Fruit fly (Drosophila melanogaster) whole organism, adult: ENCODE measurements around the gene primo-2.

ENCODE experiments used
- CG11617 ChIP-seq: fragments of 200-800 bp; sonication (Bioruptor generic); optimal IDR thresholded peaks from 2 replicates; lab custom pipeline; 2017; ENCODE audit warnings: mild to moderate bottlenecking, missing biosample characterization, missing genetic modification reagents, missing genetic modification characterization
- CG12768 ChIP-seq: fragments of 200-800 bp; sonication (Bioruptor generic); optimal IDR thresholded peaks from 2 replicates; lab custom pipeline; 2017; ENCODE audit warnings: missing biosample characterization, missing genetic modification characterization, mild to moderate bottlenecking, moderate library complexity, missing genetic modification reagents
- CG14711 ChIP-seq: fragments of 200-800 bp; sonication (Bioruptor generic); optimal IDR thresholded peaks from 2 replicates; lab custom pipeline; 2018; ENCODE audit warnings: missing biosample characterization, mild to moderate bottlenecking, missing genetic modification characterization, moderate library complexity
- CG1620 ChIP-seq: fragments of 200-800 bp; sonication (Bioruptor generic); optimal IDR thresholded peaks from 2 replicates; lab custom pipeline; 2016; ENCODE audit warnings: missing biosample characterization, missing genetic modification characterization
- CG33017 ChIP-seq: fragments of 200-800 bp; sonication (Bioruptor generic); optimal IDR thresholded peaks from 2 replicates; lab custom pipeline; 2018; ENCODE audit warnings: missing biosample characterization, mild to moderate bottlenecking, missing genetic modification characterization, moderate library complexity
- CG5204 ChIP-seq: fragments of 200-800 bp; sonication (Bioruptor generic); optimal IDR thresholded peaks from 2 replicates; lab custom pipeline; 2016; ENCODE audit warnings: missing biosample characterization, missing genetic modification characterization
- CG7045 ChIP-seq: fragments of 200-800 bp; sonication (Bioruptor generic); optimal IDR thresholded peaks from 2 replicates; lab custom pipeline; 2017; ENCODE audit warnings: missing biosample characterization, mild to moderate bottlenecking, missing genetic modification characterization
- CG7101 ChIP-seq: fragments of 200-800 bp; sonication (Bioruptor generic); optimal IDR thresholded peaks from 2 replicates; lab custom pipeline; 2018; ENCODE audit warnings: missing biosample characterization, mild to moderate bottlenecking, missing genetic modification characterization, moderate library complexity
- Clk ChIP-seq: fragments of 200-800 bp; sonication (Bioruptor generic); optimal IDR thresholded peaks from 2 replicates; lab custom pipeline; 2017; ENCODE audit warnings: missing biosample characterization, missing genetic modification characterization
- Crg-1 ChIP-seq: fragments of 200-800 bp; sonication (Bioruptor generic); optimal IDR thresholded peaks from 2 replicates; lab custom pipeline; 2016; ENCODE audit warnings: missing biosample characterization, missing genetic modification characterization
- Hr96 ChIP-seq: fragments of 200-800 bp; sonication (Bioruptor generic); optimal IDR thresholded peaks from 2 replicates; lab custom pipeline; 2016; ENCODE audit warnings: missing biosample characterization, missing genetic modification characterization
- Mnt ChIP-seq: fragments of 200-800 bp; sonication (Bioruptor generic); optimal IDR thresholded peaks from 2 replicates; lab custom pipeline; 2016; ENCODE audit warnings: missing biosample characterization, mild to moderate bottlenecking, missing genetic modification characterization
- bab1 ChIP-seq: fragments of 200-800 bp; sonication (Bioruptor generic); optimal IDR thresholded peaks from 3 replicates; lab custom pipeline; 2019; ENCODE audit warnings: missing biosample characterization, mild to moderate bottlenecking, missing genetic modification characterization, moderate library complexity
- cic ChIP-seq: fragments of 200-800 bp; sonication (Bioruptor generic); optimal IDR thresholded peaks from 2 replicates; lab custom pipeline; 2017; ENCODE audit warnings: missing biosample characterization, mild to moderate bottlenecking, missing genetic modification characterization, moderate library complexity
- cnc ChIP-seq, 2 experiments: fragments of >200 bp; optimal IDR thresholded peaks; 2 replicates each; lab custom pipeline; 2017
- kay ChIP-seq: fragments of 200-800 bp; sonication (Bioruptor generic); peaks from one replicate; lab custom pipeline; 2016; ENCODE audit warnings: missing biosample characterization, missing genetic modification characterization, borderline replicate concordance
- ovo ChIP-seq: fragments of 200-800 bp; sonication (Bioruptor generic); optimal IDR thresholded peaks from 2 replicates; lab custom pipeline; 2016; ENCODE audit warnings: missing biosample characterization, missing genetic modification characterization
- pad ChIP-seq: fragments of 200-800 bp; sonication (Bioruptor generic); optimal IDR thresholded peaks from 3 replicates; lab custom pipeline; 2017; ENCODE audit warnings: missing biosample characterization, missing genetic modification characterization, mild to moderate bottlenecking, moderate library complexity, missing genetic modification reagents
- tj ChIP-seq: fragments of 200-800 bp; sonication (Bioruptor generic); optimal IDR thresholded peaks from 3 replicates; lab custom pipeline; 2017; ENCODE audit warnings: missing biosample characterization, mild to moderate bottlenecking, missing genetic modification characterization, moderate library complexity
- toe ChIP-seq: fragments of 200-800 bp; sonication (Bioruptor generic); optimal IDR thresholded peaks from 2 replicates; lab custom pipeline; 2016; ENCODE audit warnings: missing biosample characterization, missing genetic modification characterization

primo-2 gene

dm6 chr3R:13686371-13687211 is 25.0 kb downstream of the primo-2 start, which contains the start of gene omd:
omd (minus strand) TSS chr3R:13687210.
- TF ChIP-seq CG7101 (peak; percentile 76), CG5204 (GFP tag; lab: Kevin White, UChicago) (no peak), tj (no peak), bab1 (GFP tag; lab: Kevin White, UChicago) (no peak), CG1620 (peak; percentile 8), CG7045 (GFP tag; lab: Kevin White, UChicago) (peak; percentile 77), CG12768 (GFP tag; lab: Kevin White, UChicago) (peak; percentile 84), Crg-1 (GFP tag; lab: Kevin White, UChicago) (peak; percentile 32), CG33017 (tag; lab: Kevin White, UChicago) (peak; percentile 64), cic (GFP tag; lab: Kevin White, UChicago) (peak; percentile 100), pad (GFP tag; lab: Kevin White, UChicago) (peak; percentile 52), cnc (optimal IDR thresholded peaks at IDR 0.05; lab: Kevin White, UChicago) (no peak), kay (GFP tag; lab: Kevin White, UChicago) (peak; percentile 99), CG11617 (GFP tag; lab: Kevin White, UChicago) (peak; percentile 65), ovo (GFP tag; lab: Kevin White, UChicago) (peak; percentile 70), Hr96 (GFP tag; lab: Kevin White, UChicago) (peak; percentile 57), Clk (peak; percentile 30), toe (peak; percentile 25), Mnt (GFP tag; lab: Kevin White, UChicago) (peak; percentile 92), CG14711 (tag; lab: Kevin White, UChicago) (no peak)

- TF ChIP-seq tj (peak; percentile 76), cic (GFP tag; lab: Kevin White, UChicago) (no peak)
Observed at dm6 chr3R:13685969-13686368, 25.7 kb downstream of the primo-2 start.

DNA sequence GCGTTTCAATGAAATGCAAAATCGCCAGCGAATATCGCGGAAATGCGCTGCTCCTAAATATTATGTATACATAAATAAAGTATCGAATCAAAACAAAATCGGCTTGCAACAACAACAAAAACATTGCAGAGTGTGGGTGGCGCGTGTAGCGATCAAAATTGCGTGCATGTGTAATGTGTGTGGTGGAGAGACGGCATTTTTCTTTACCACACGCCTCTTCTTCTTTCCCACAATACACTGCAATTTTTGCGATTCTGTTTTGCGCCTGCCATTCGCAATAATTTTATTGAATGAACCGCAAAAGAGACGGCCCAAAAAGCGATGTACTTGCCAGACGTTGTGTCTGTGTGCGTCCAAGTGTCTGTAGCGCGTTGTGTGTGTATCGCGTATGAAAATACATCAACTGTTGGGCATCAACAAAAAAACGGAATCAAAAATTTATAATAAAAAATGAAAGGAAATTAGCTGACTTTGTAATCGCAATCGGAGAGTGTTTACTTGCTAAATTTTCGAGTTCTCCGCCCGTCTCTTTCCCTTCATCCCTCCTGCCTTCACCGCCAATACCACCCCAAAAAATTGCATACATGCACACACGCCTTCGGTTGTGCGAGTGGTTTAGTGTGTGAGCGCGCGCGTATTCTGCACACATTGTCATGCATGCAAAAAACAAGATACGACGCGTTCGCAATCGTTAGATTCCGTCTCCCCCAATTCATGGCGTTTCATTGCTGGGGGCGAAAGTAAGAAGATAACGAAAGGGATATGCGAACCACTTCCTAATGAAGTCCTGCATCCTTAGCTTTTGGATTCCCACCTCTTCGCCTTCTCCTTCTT is 26.8 kb downstream of the primo-2 start:
- TF ChIP-seq cic (GFP tag; lab: Kevin White, UChicago) = peak; percentile 81
- no peak for TF ChIP-seq ovo (GFP tag; lab: Kevin White, UChicago)
- no peak for TF ChIP-seq CG7045 (GFP tag; lab: Kevin White, UChicago)
- TF ChIP-seq kay (GFP tag; lab: Kevin White, UChicago) = no peak
- peak; percentile 18 for TF ChIP-seq pad (GFP tag; lab: Kevin White, UChicago)
- no peak for TF ChIP-seq bab1 (GFP tag; lab: Kevin White, UChicago)
- TF ChIP-seq Mnt (GFP tag; lab: Kevin White, UChicago) = peak; percentile 54
- TF ChIP-seq CG7101 = no peak
- TF ChIP-seq cnc (optimal IDR thresholded peaks at IDR 0.05; lab: Kevin White, UChicago) = no peak
- no peak for TF ChIP-seq Hr96 (GFP tag; lab: Kevin White, UChicago)
- no peak for TF ChIP-seq Crg-1 (GFP tag; lab: Kevin White, UChicago)
- TF ChIP-seq CG11617 (GFP tag; lab: Kevin White, UChicago) = no peak
- TF ChIP-seq CG12768 (GFP tag; lab: Kevin White, UChicago) = peak; percentile 23
- TF ChIP-seq CG5204 (GFP tag; lab: Kevin White, UChicago) = no peak
- TF ChIP-seq toe = no peak
- TF ChIP-seq tj = peak; percentile 94
- no peak for TF ChIP-seq CG14711 (tag; lab: Kevin White, UChicago)
- TF ChIP-seq CG1620 = no peak
- no peak for TF ChIP-seq Clk
- no peak for TF ChIP-seq CG33017 (tag; lab: Kevin White, UChicago)

DNA sequence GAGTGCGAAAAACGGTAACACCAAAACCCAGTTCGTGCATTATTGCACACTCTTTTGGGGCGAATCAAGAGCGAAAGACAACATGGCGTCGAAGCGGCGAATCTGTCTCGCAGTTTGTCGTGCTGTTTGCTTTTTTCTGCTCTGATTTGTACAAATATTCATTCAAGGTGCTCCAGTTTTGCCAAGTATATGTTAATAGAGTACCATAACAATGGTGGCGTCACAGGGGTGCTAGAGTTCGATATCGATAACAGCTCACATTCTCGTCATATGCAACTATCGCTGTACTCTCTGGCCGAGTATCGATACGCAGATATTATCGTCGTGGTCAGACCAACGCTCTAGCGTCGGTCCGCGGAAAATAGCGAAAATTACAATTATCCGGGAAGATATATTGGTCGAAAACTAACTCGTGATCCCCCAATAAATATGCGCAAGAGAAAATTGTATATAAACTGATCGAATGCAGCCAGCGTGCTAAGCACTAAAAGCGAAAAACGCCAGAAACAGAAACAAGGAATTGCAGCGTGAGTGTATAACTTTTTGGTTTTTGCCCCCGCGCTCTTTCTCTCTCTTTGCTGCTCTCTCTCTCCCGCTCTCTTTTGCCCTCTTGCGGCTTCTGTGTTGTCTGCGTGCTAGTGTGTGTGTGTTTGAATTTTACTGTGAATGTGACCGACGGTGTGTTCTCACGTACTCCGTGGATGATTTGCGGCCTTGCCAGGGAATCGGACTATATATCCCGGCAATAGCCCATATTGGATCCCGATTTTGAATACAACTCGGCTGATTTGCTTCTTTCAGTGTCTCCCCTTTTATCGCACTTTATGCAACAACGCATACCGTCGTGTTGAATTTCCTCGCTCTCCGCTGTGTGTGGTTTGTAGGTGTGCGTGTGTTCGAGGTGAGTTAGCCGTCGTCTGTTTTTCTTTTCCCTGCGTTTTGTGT is 27.7 kb downstream of the primo-2 start, which contains the start of gene flfl:
flfl (plus strand) TSS at position 298 of the 945 bp plus-strand sequence.
- TF ChIP-seq CG12768 (GFP tag; lab: Kevin White, UChicago) (peak; percentile 39), bab1 (GFP tag; lab: Kevin White, UChicago) (peak; percentile 41), CG1620 (no peak), CG5204 (GFP tag; lab: Kevin White, UChicago) (peak; percentile 56), cnc (optimal IDR thresholded peaks at IDR 0.05; lab: Kevin White, UChicago) (no peak), Crg-1 (GFP tag; lab: Kevin White, UChicago) (peak; percentile 58), kay (GFP tag; lab: Kevin White, UChicago) (no peak), CG7101 (peak; percentile 20), Mnt (GFP tag; lab: Kevin White, UChicago) (no peak), pad (GFP tag; lab: Kevin White, UChicago) (peak; percentile 30), CG33017 (tag; lab: Kevin White, UChicago) (peak; percentile 14), ovo (GFP tag; lab: Kevin White, UChicago) (peak; percentile 65), Clk (peak; percentile 5), tj (peak; percentile 16), CG14711 (tag; lab: Kevin White, UChicago) (no peak), cic (GFP tag; lab: Kevin White, UChicago) (no peak), CG11617 (GFP tag; lab: Kevin White, UChicago) (peak; percentile 34), Hr96 (GFP tag; lab: Kevin White, UChicago) (peak; percentile 43), CG7045 (GFP tag; lab: Kevin White, UChicago) (no peak), toe (peak; percentile 56)
